Fruit fly (Drosophila melanogaster): ENCODE measurements around the gene CheA84a.

CheA84a gene

dm6 chr3R:8171489-8172161 lies 33.0 kb downstream of the CheA84a start (continued):
- no peak for TF ChIP-seq CG3065 (GFP tag; optimal IDR thresholded peaks at IDR 0.05)

dm6 chr3R:8164850-8165249 lies 39.8 kb downstream of the CheA84a start:
- TF ChIP-seq nom (GFP tag; optimal IDR thresholded peaks at IDR 0.05) (peak; percentile 73), Scr (GFP tag; IDR thresholded peaks at IDR 0.05; ENCODE audit: partially characterized antibody) (no peak)

- TF ChIP-seq vvl (GFP tag; IDR thresholded peaks at IDR 0.05), result peak; percentile 93
- TF ChIP-seq Ets65A (GFP tag), result peak; percentile 77
- TF ChIP-seq CG2120 (GFP tag; optimal IDR thresholded peaks at IDR 0.05), result no peak
- TF ChIP-seq rib (GFP tag; IDR thresholded peaks at IDR 0.05), result no peak
- peak; percentile 60 for TF ChIP-seq run (tag; optimal IDR thresholded peaks at IDR 0.05)
- peak; percentile 99 for TF ChIP-seq grn (GFP tag; optimal IDR thresholded peaks at IDR 0.05)
- TF ChIP-seq Abd-B (GFP tag; optimal IDR thresholded peaks at IDR 0.05), result peak; percentile 20
- TF ChIP-seq CG1792 (GFP tag; optimal IDR thresholded peaks at IDR 0.05), result no peak
- TF ChIP-seq sd (tag; optimal IDR thresholded peaks at IDR 0.05), result peak; percentile 23
- TF ChIP-seq Stat92E (GFP tag; optimal IDR thresholded peaks at IDR 0.05), result peak in 1 of 3 experiments; percentile 92
- no peak for TF ChIP-seq sim (GFP tag; IDR thresholded peaks at IDR 0.05)
- TF ChIP-seq Med (GFP tag), result no peak
- TF ChIP-seq CG12769 (tag; optimal IDR thresholded peaks at IDR 0.05), result peak; percentile 56
- TF ChIP-seq abd-A (tag; optimal IDR thresholded peaks at IDR 0.05), result peak; percentile 84
- peak; percentile 68; the same call in 1 of the 2 replicates for TF ChIP-seq Awh (GFP tag; IDR thresholded peaks at IDR 0.05)
- no peak for TF ChIP-seq salm (tag; optimal IDR thresholded peaks at IDR 0.05)
- peak in 1 of 2 experiments; percentile 47 for TF ChIP-seq Pdp1 (GFP tag; optimal IDR thresholded peaks at IDR 0.05)
- TF ChIP-seq YL-1 (GFP tag; optimal IDR thresholded peaks at IDR 0.05), result no peak
- TF ChIP-seq pzg (GFP tag; optimal IDR thresholded peaks at IDR 0.05), result no peak
- TF ChIP-seq CHES-1-like (GFP tag; optimal IDR thresholded peaks at IDR 0.05), result no peak
- TF ChIP-seq Optix (GFP tag; IDR thresholded peaks at IDR 0.05), result no peak
- TF ChIP-seq kni (GFP tag; optimal IDR thresholded peaks at IDR 0.05), result peak; percentile 81
- TF ChIP-seq chinmo (GFP tag; IDR thresholded peaks at IDR 0.05; ENCODE audit: partially characterized antibody), result 0 out of 4 replicates have a peak, but pooled peaks have one; percentile 39
- TF ChIP-seq Blimp-1 (GFP tag; optimal IDR thresholded peaks at IDR 0.05), result peak; percentile 16
- no peak for TF ChIP-seq CG18011 (GFP tag; optimal IDR thresholded peaks at IDR 0.05)
- TF ChIP-seq CG14860 (GFP tag; IDR thresholded peaks at IDR 0.05; ENCODE audit: partially characterized antibody), result no peak
- no peak for TF ChIP-seq CG5245 (GFP tag; optimal IDR thresholded peaks at IDR 0.05)
- TF ChIP-seq CG9876 (GFP tag; optimal IDR thresholded peaks at IDR 0.05), result no peak
- peak; percentile 52 for TF ChIP-seq Deaf1 (tag; optimal IDR thresholded peaks at IDR 0.05)
- TF ChIP-seq cas (GFP tag; IDR thresholded peaks at IDR 0.05), result no peak
- no peak for TF ChIP-seq CG2199 (GFP tag; IDR thresholded peaks at IDR 0.05)
- TF ChIP-seq CG3281 (GFP tag; optimal IDR thresholded peaks at IDR 0.05), result no peak
Observed at dm6 chr3R:8160056-8161017, 44.3 kb downstream of the CheA84a start.
